Worm (Caenorhabditis elegans): Measurements from ENCODE around the gene Y73F8A.13.

Gene Y73F8A.13

ce11 chrIV:15323593-15323992, 11.5 kb downstream of the Y73F8A.13 start, which contains the start of gene tbx-39:
TSS of gene tbx-39 (plus strand) at chrIV:15323893.
- TF ChIP-seq hlh-8 (tag; optimal IDR thresholded peaks at IDR 0.05) (no peak), eyg-1 (tag; optimal IDR thresholded peaks at IDR 0.05) (no peak), C08G9.2 (tag; optimal IDR thresholded peaks at IDR 0.05) (no peak), ceh-45 (GFP tag; IDR thresholded peaks at IDR 0.05) (no peak), fkh-10 (GFP tag; optimal IDR thresholded peaks at IDR 0.05) (no peak), unc-86 (tag; optimal IDR thresholded peaks at IDR 0.05) (no peak), ceh-14 (tag; optimal IDR thresholded peaks at IDR 0.05) (no peak), K09A11.1 (tag; optimal IDR thresholded peaks at IDR 0.05; ENCODE audit: insufficient read depth) (no peak), ceh-6 (GFP tag; optimal IDR thresholded peaks at IDR 0.05) (no peak), pax-1 (tag; optimal IDR thresholded peaks at IDR 0.05) (no peak), sox-2 (GFP tag; IDR thresholded peaks at IDR 0.05) (no peak), pqm-1 (tag; optimal IDR thresholded peaks at IDR 0.05) (no peak), elt-2 (tag; optimal IDR thresholded peaks at IDR 0.05) (no peak), ceh-30 (tag; optimal IDR thresholded peaks at IDR 0.05) (no peak), ets-4 (tag; optimal IDR thresholded peaks at IDR 0.05) (no peak)

- TF ChIP-seq fax-1 (tag; optimal IDR thresholded peaks at IDR 0.05) (no peak), unc-86 (tag; optimal IDR thresholded peaks at IDR 0.05) (no peak), hlh-15 (tag; optimal IDR thresholded peaks at IDR 0.05) (no peak), ceh-2 (tag; optimal IDR thresholded peaks at IDR 0.05) (no peak), odd-2 (tag; optimal IDR thresholded peaks at IDR 0.05) (no peak), nhr-232 (tag; optimal IDR thresholded peaks at IDR 0.05) (no peak), K09A11.1 (tag; optimal IDR thresholded peaks at IDR 0.05; ENCODE audit: insufficient read depth) (no peak), T23F11.4 (GFP tag; optimal IDR thresholded peaks at IDR 0.05) (no peak), ttx-3 (tag; optimal IDR thresholded peaks at IDR 0.05) (no peak), unc-3 (GFP tag; conservative IDR thresholded peaks at IDR 0.05) (no peak), unc-3 (tag; optimal IDR thresholded peaks at IDR 0.05) (no peak), hlh-13 (GFP tag; optimal IDR thresholded peaks at IDR 0.05) (no peak), ceh-18 (tag; optimal IDR thresholded peaks at IDR 0.05) (no peak)
Measured at ce11 chrIV:15328092-15328491, 16.0 kb downstream of the Y73F8A.13 start, which contains the start of gene tbx-40. TSS of gene tbx-40 (minus strand) at chrIV:15328192.

- TF ChIP-seq hlh-30 (tag; optimal IDR thresholded peaks at IDR 0.05; ENCODE audit: insufficient read depth) (no peak), pha-2 (tag; optimal IDR thresholded peaks at IDR 0.05) (no peak), mec-3 (tag; optimal IDR thresholded peaks at IDR 0.05; ENCODE audit: borderline replicate concordance) (no peak), ceh-9 (tag; optimal IDR thresholded peaks at IDR 0.05) (no peak), odd-2 (tag; optimal IDR thresholded peaks at IDR 0.05) (no peak), fkh-10 (GFP tag; optimal IDR thresholded peaks at IDR 0.05) (no peak), sdc-2 (tag; optimal IDR thresholded peaks at IDR 0.05) (no peak), hlh-13 (GFP tag; optimal IDR thresholded peaks at IDR 0.05) (no peak)
Measured at ce11 chrIV:15336778-15337177, 24.7 kb downstream of the Y73F8A.13 start, which contains the start of gene irld-59. TSS of gene irld-59 (plus strand) at chrIV:15337078.

- TF ChIP-seq ama-1 (optimal IDR thresholded peaks at IDR 0.05) (no peak), syd-9 (tag; optimal IDR thresholded peaks at IDR 0.05) (no peak), C08G9.2 (tag; optimal IDR thresholded peaks at IDR 0.05) (no peak), unc-55 (GFP tag; optimal IDR thresholded peaks at IDR 0.05) (no peak), F13H6.1 (tag; optimal IDR thresholded peaks at IDR 0.05) (no peak), pha-2 (tag; optimal IDR thresholded peaks at IDR 0.05) (no peak), hlh-15 (tag; optimal IDR thresholded peaks at IDR 0.05) (no peak), unc-42 (tag; optimal IDR thresholded peaks at IDR 0.05) (no peak)
Measured at ce11 chrIV:15361244-15361643, 49.2 kb downstream of the Y73F8A.13 start, which contains the start of gene cpna-4. TSS of gene cpna-4 (plus strand) at chrIV:15361544.
